Fruit fly (Drosophila melanogaster) whole organism, pupa: ENCODE data around the gene CG45413.

ENCODE experiments used
- CG10348 ChIP-seq: fragments of 200-800 bp; sonication (Bioruptor generic); IDR thresholded peaks from 2 replicates; pipeline ENCODE4 v1.3.6; 2022; ENCODE audit warnings: missing biosample characterization, missing genetic modification characterization
- CG13204 ChIP-seq: fragments of 200-800 bp; sonication (Bioruptor generic); optimal IDR thresholded peaks from 2 replicates; lab custom pipeline; 2018; ENCODE audit warnings: missing biosample characterization, mild to moderate bottlenecking, missing genetic modification characterization, moderate library complexity
- CG14655 ChIP-seq: fragments of 200-800 bp; sonication (Bioruptor generic); optimal IDR thresholded peaks from 3 replicates; lab custom pipeline; 2017; ENCODE audit warnings: mild to moderate bottlenecking, missing biosample characterization, missing genetic modification reagents, missing genetic modification characterization
- CG15710 ChIP-seq: fragments of 200-800 bp; sonication (Bioruptor generic); optimal IDR thresholded peaks from 2 replicates; lab custom pipeline; 2018; ENCODE audit warnings: missing biosample characterization, mild to moderate bottlenecking, missing genetic modification characterization, moderate library complexity
- CG34367 ChIP-seq: fragments of 200-800 bp; sonication (Bioruptor generic); optimal IDR thresholded peaks from 2 replicates; lab custom pipeline; 2018; ENCODE audit warnings: missing biosample characterization, mild to moderate bottlenecking, missing genetic modification characterization
- CG8159 ChIP-seq: fragments of 200-800 bp; sonication (Bioruptor generic); optimal IDR thresholded peaks from 3 replicates; lab custom pipeline; 2018; ENCODE audit warnings: missing biosample characterization, mild to moderate bottlenecking, missing genetic modification characterization, moderate library complexity
- CG8301 ChIP-seq: fragments of 200-800 bp; sonication (Bioruptor generic); optimal IDR thresholded peaks from 2 replicates; lab custom pipeline; 2018; ENCODE audit warnings: missing biosample characterization, mild to moderate bottlenecking, missing genetic modification characterization
- CG9948 ChIP-seq: fragments of 200-800 bp; sonication (Bioruptor generic); optimal IDR thresholded peaks from 2 replicates; lab custom pipeline; 2018; ENCODE audit warnings: missing biosample characterization, mild to moderate bottlenecking, missing genetic modification characterization, moderate library complexity
- D1 ChIP-seq: fragments of 200-800 bp; sonication (Bioruptor generic); optimal IDR thresholded peaks from 2 replicates; lab custom pipeline; 2018; ENCODE audit warnings: missing biosample characterization, mild to moderate bottlenecking, missing genetic modification characterization, moderate library complexity
- EcR ChIP-seq: fragments of 200-800 bp; sonication (Bioruptor generic); optimal IDR thresholded peaks from 3 replicates; lab custom pipeline; 2019; ENCODE audit warnings: missing biosample characterization, missing genetic modification characterization, mild to moderate bottlenecking, moderate library complexity, missing genetic modification reagents
- Ets98B ChIP-seq: fragments of 200-800 bp; sonication (Bioruptor generic); IDR thresholded peaks from 2 replicates; pipeline ENCODE4 v1.3.6; 2022; ENCODE audit warnings: missing biosample characterization, missing genetic modification characterization
- Pif1A ChIP-seq: fragments of 200-800 bp; sonication (Bioruptor generic); optimal IDR thresholded peaks from 3 replicates; lab custom pipeline; 2016; ENCODE audit warnings: missing biosample characterization, missing genetic modification characterization
- Pif1B ChIP-seq: fragments of 200-800 bp; sonication (Bioruptor generic); optimal IDR thresholded peaks from 3 replicates; lab custom pipeline; 2016; ENCODE audit warnings: missing biosample characterization, missing genetic modification characterization
- rn ChIP-seq: fragments of 200-800 bp; sonication (Bioruptor generic); IDR thresholded peaks from 2 replicates; pipeline ENCODE4 v1.3.6; 2022; ENCODE audit warnings: missing biosample characterization, missing genetic modification characterization

DNA sequence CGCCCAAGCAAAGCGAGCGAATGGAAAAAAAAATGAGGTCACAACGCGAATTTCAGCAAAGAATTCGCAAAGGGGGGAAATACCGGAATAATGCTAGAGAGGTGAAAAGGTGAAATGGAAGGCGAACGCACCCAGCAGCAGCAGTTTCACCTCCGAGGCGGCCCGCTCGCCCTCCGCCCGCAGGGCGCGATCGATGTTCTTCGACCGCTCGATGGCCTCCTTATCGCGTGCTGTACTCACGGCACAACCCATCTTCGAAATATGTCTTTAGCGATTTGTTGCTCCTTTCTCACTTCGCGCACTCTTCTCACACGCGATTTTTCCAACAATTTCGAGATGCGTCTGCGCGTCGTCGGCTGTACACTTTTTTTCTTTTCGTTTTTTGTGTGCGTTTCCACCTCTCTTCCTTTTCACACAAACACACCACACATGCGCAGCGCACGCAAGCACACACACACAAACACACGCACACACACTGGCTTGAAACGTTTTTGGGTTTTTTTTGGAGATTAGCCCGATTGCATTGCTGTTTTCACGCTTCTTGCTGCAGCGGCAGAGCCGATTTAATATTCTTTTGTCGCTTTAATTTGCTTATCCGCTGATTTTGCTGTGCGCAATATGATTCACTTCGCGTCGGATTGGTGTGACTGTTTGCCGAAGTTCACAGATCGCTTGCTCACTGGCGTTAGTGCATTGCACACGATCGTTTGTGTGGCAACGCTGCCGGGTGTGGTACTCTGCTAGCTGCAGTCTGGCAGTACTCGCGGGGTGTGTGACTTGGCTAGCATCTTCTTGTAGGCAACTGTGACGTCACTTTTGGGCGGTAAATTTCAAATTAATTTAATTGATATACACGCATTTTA, 47.9 kb upstream of the CG45413 start, which contains the start of gene Galphai:
- TF ChIP-seq CG8159 (peak; percentile 38), CG8301 (tag; lab: Kevin White, UChicago) (no peak), CG15710 (no peak), CG10348 (GFP tag; lab: Robert Waterston, UW) (no peak), Ets98B (GFP tag; lab: Robert Waterston, UW) (peak; percentile 25; the same call in 1 of the 2 replicates), Pif1A (GFP tag; lab: Kevin White, UChicago) (no peak), Pif1B (peak; percentile 21), CG9948 (tag; lab: Kevin White, UChicago) (no peak), CG34367 (tag; lab: Kevin White, UChicago) (no peak), rn (GFP tag; lab: Robert Waterston, UW) (0 out of 2 replicates have a peak, but pooled peaks have one; percentile 17), EcR (GFP tag; lab: Kevin White, UChicago) (peak; percentile 67), CG13204 (GFP tag; lab: Kevin White, UChicago) (peak; percentile 37), D1 (tag; lab: Kevin White, UChicago) (no peak), CG14655 (GFP tag; lab: Kevin White, UChicago) (no peak)
